Fruit fly (Drosophila melanogaster) whole organism, embryonic: ENCODE measurements around the gene CG16758.

Experiments
- Asciz ChIP-seq: fragments of 200-800 bp; sonication (Bioruptor generic); optimal IDR thresholded peaks from 2 replicates; lab custom pipeline; 2017; ENCODE audit warnings: missing biosample characterization, mild to moderate bottlenecking, missing genetic modification characterization, missing genetic modification reagents
- CG10959 ChIP-seq: fragments of 200-800 bp; sonication (Bioruptor generic); IDR thresholded peaks from 2 replicates; pipeline ENCODE4 v1.3.6; 2022; ENCODE audit warnings: missing biosample characterization, missing genetic modification characterization
- CG11085 ChIP-seq: fragments of 200-800 bp; sonication (Bioruptor generic); IDR thresholded peaks from 2 replicates; pipeline ENCODE4 v1.3.6; 2022; ENCODE audit warnings: missing biosample characterization, missing genetic modification characterization
- CG12744 ChIP-seq: fragments of 200-800 bp; sonication (Bioruptor generic); optimal IDR thresholded peaks from 2 replicates; lab custom pipeline; 2016; ENCODE audit warnings: missing biosample characterization, missing genetic modification characterization
- CG14965 ChIP-seq: fragments of 200-800 bp; sonication (Bioruptor generic); optimal IDR thresholded peaks from 2 replicates; lab custom pipeline; 2016; ENCODE audit warnings: missing biosample characterization, missing genetic modification characterization, borderline replicate concordance
- CG15601 ChIP-seq: fragments of 200-800 bp; sonication (Bioruptor generic); optimal IDR thresholded peaks from 3 replicates; lab custom pipeline; 2019; ENCODE audit warnings: missing biosample characterization, mild to moderate bottlenecking, missing genetic modification characterization, moderate library complexity
- CG15696 ChIP-seq: fragments of 200-800 bp; sonication (Bioruptor generic); optimal IDR thresholded peaks from 2 replicates; lab custom pipeline; 2019; ENCODE audit warnings: missing biosample characterization, mild to moderate bottlenecking, missing genetic modification characterization, moderate library complexity
- CG1603 ChIP-seq: fragments of 200-800 bp; sonication (Bioruptor generic); optimal IDR thresholded peaks from 2 replicates; lab custom pipeline; 2019; ENCODE audit warnings: missing biosample characterization, mild to moderate bottlenecking, missing genetic modification characterization, moderate library complexity
- CG30431 ChIP-seq: fragments of 200-800 bp; sonication (Bioruptor generic); optimal IDR thresholded peaks from 2 replicates; lab custom pipeline; 2017; ENCODE audit warnings: missing biosample characterization, missing genetic modification characterization
- CG3281 ChIP-seq: fragments of 200-800 bp; sonication (Bioruptor generic); optimal IDR thresholded peaks from 3 replicates; lab custom pipeline; 2017; ENCODE audit warnings: missing biosample characterization, mild to moderate bottlenecking, missing genetic modification characterization
- CG34224 ChIP-seq: fragments of 200-800 bp; sonication (Bioruptor generic); IDR thresholded peaks from 3 replicates; pipeline ENCODE4 v1.3.6; 2022; ENCODE audit warnings: missing biosample characterization, missing genetic modification characterization; ENCODE audit not compliant: partially characterized antibody
- CG3847 ChIP-seq: fragments of 200-800 bp; sonication (Bioruptor generic); IDR thresholded peaks from 2 replicates; pipeline ENCODE4 v1.3.6; 2022; ENCODE audit warnings: missing biosample characterization, missing genetic modification characterization
- CG43689 ChIP-seq: fragments of 200-800 bp; sonication (Bioruptor generic); IDR thresholded peaks from 2 replicates; pipeline ENCODE4 v1.3.6; 2022; ENCODE audit warnings: missing biosample characterization, missing genetic modification characterization
- CG4707 ChIP-seq: fragments of 200-800 bp; sonication (Bioruptor generic); optimal IDR thresholded peaks from 2 replicates; lab custom pipeline; 2018; ENCODE audit warnings: missing biosample characterization, mild to moderate bottlenecking, missing genetic modification characterization, moderate library complexity
- CG5245 ChIP-seq: fragments of 200-800 bp; sonication (Bioruptor generic); optimal IDR thresholded peaks from 3 replicates; lab custom pipeline; 2016; ENCODE audit warnings: missing biosample characterization, missing genetic modification characterization
- CG7786 ChIP-seq: fragments of 200-800 bp; sonication (Bioruptor generic); optimal IDR thresholded peaks from 2 replicates; lab custom pipeline; 2016; ENCODE audit warnings: missing biosample characterization, missing genetic modification characterization
- CG8089 ChIP-seq: fragments of 200-800 bp; sonication (Bioruptor generic); optimal IDR thresholded peaks from 3 replicates; lab custom pipeline; 2016; ENCODE audit warnings: missing biosample characterization, missing genetic modification characterization
- CG8359 ChIP-seq: fragments of 200-800 bp; sonication (Bioruptor generic); optimal IDR thresholded peaks from 2 replicates; lab custom pipeline; 2017; ENCODE audit warnings: missing biosample characterization, mild to moderate bottlenecking, missing genetic modification characterization, borderline replicate concordance
- CG9609 ChIP-seq: fragments of 200-800 bp; sonication (Bioruptor generic); optimal IDR thresholded peaks from 3 replicates; lab custom pipeline; 2016; ENCODE audit warnings: missing biosample characterization, missing genetic modification characterization
- CG9932 ChIP-seq: fragments of 200-800 bp; sonication (Bioruptor generic); IDR thresholded peaks from 2 replicates; pipeline ENCODE4 v1.3.6; 2022; ENCODE audit warnings: missing biosample characterization, missing genetic modification characterization
- CHES-1-like ChIP-seq: fragments of 200-800 bp; sonication (Bioruptor generic); optimal IDR thresholded peaks from 2 replicates; lab custom pipeline; 2016; ENCODE audit warnings: missing biosample characterization, missing genetic modification characterization
- Deaf1 ChIP-seq: fragments of 200-800 bp; optimal IDR thresholded peaks from 3 replicates; lab custom pipeline; 2019; ENCODE audit warnings: missing biosample characterization, mild to moderate bottlenecking, missing genetic modification characterization, moderate library complexity
- Dll ChIP-seq: fragments of 200-800 bp; sonication (Bioruptor generic); IDR thresholded peaks from 4 replicates; pipeline ENCODE4 v1.3.6; 2022; ENCODE audit warnings: missing biosample characterization, missing genetic modification characterization; ENCODE audit not compliant: partially characterized antibody
- Drgx ChIP-seq: fragments of 200-800 bp; sonication (Bioruptor generic); IDR thresholded peaks from 2 replicates; pipeline ENCODE4 v1.3.6; 2022; ENCODE audit warnings: missing biosample characterization, missing genetic modification characterization
- HmgZ ChIP-seq: fragments of 200-800 bp; sonication (Bioruptor generic); optimal IDR thresholded peaks from 2 replicates; lab custom pipeline; 2018; ENCODE audit warnings: missing biosample characterization, mild to moderate bottlenecking, missing genetic modification characterization
- Mad ChIP-seq: fragments of 200-800 bp; sonication (Bioruptor generic); optimal IDR thresholded peaks from 2 replicates; lab custom pipeline; 2016; ENCODE audit warnings: missing biosample characterization, missing genetic modification characterization
- NC2α ChIP-seq: fragments of 200-800 bp; sonication (Bioruptor generic); optimal IDR thresholded peaks from 2 replicates; lab custom pipeline; 2016; ENCODE audit warnings: missing biosample characterization, missing genetic modification characterization
- TFAM ChIP-seq: fragments of 200-800 bp; sonication (Bioruptor generic); optimal IDR thresholded peaks from 2 replicates; lab custom pipeline; 2017; ENCODE audit warnings: missing biosample characterization, missing genetic modification characterization, inconsistent platforms
- bab2 ChIP-seq: fragments of 200-800 bp; sonication (Bioruptor generic); optimal IDR thresholded peaks from 2 replicates; lab custom pipeline; 2016; ENCODE audit warnings: missing biosample characterization, missing genetic modification characterization
- btn ChIP-seq: fragments of 200-800 bp; sonication (Bioruptor generic); optimal IDR thresholded peaks from 2 replicates; lab custom pipeline; 2016; ENCODE audit warnings: missing biosample characterization, missing genetic modification characterization
- chinmo ChIP-seq: fragments of 200-800 bp; sonication (Bioruptor generic); IDR thresholded peaks from 4 replicates; pipeline ENCODE4 v1.3.6; 2022; ENCODE audit warnings: missing biosample characterization, missing genetic modification characterization; ENCODE audit not compliant: partially characterized antibody
- cwo ChIP-seq: fragments of 200-800 bp; sonication (Bioruptor generic); optimal IDR thresholded peaks from 3 replicates; lab custom pipeline; 2017; ENCODE audit warnings: missing biosample characterization, missing genetic modification characterization, mild to moderate bottlenecking, moderate library complexity, missing genetic modification reagents
- fd64A ChIP-seq: fragments of 200-800 bp; sonication (Bioruptor generic); optimal IDR thresholded peaks from 3 replicates; lab custom pipeline; 2018; ENCODE audit warnings: missing biosample characterization, mild to moderate bottlenecking, missing genetic modification characterization
- ftz-f1 ChIP-seq: fragments of 200-800 bp; sonication (Bioruptor generic); optimal IDR thresholded peaks from 2 replicates; lab custom pipeline; 2016; ENCODE audit warnings: missing biosample characterization, missing genetic modification characterization
- gce ChIP-seq: fragments of 200-800 bp; sonication (Bioruptor generic); IDR thresholded peaks from 3 replicates; pipeline ENCODE4 v1.3.6; 2022; ENCODE audit warnings: missing biosample characterization, missing genetic modification characterization
- gcm2 ChIP-seq: fragments of 200-800 bp; sonication (Bioruptor generic); optimal IDR thresholded peaks from 2 replicates; lab custom pipeline; 2016; ENCODE audit warnings: missing biosample characterization, missing genetic modification characterization
- grn ChIP-seq: fragments of 200-800 bp; sonication (Bioruptor generic); optimal IDR thresholded peaks from 3 replicates; lab custom pipeline; 2017; ENCODE audit warnings: missing biosample characterization, missing genetic modification characterization
- hkb ChIP-seq, 2 experiments: fragments of 200-800 bp in 1 of 2; fragments of >200 bp in 1 of 2; sonication (Bioruptor generic) in 1 of 2; IDR thresholded peaks in 1 of 2; optimal IDR thresholded peaks in 1 of 2; 2 replicates each; pipeline versions ENCODE4 v1.3.6 to Lab custom; 2017 to 2022; ENCODE audit warnings: missing biosample characterization in 1 of 2, missing genetic modification characterization in 1 of 2
- kni ChIP-seq: fragments of 200-800 bp; sonication (Bioruptor generic); optimal IDR thresholded peaks from 3 replicates; lab custom pipeline; 2017; ENCODE audit warnings: mild to moderate bottlenecking, missing biosample characterization, missing genetic modification reagents, missing genetic modification characterization
- lilli ChIP-seq: fragments of 200-800 bp; sonication (Bioruptor generic); optimal IDR thresholded peaks from 3 replicates; lab custom pipeline; 2016; ENCODE audit warnings: missing biosample characterization, missing genetic modification characterization
- psq ChIP-seq: fragments of 200-800 bp; sonication (Bioruptor generic); optimal IDR thresholded peaks from 2 replicates; lab custom pipeline; 2017; ENCODE audit warnings: missing biosample characterization, missing genetic modification characterization
- pum ChIP-seq: fragments of 200-800 bp; sonication (Bioruptor generic); optimal IDR thresholded peaks from 2 replicates; lab custom pipeline; 2016; ENCODE audit warnings: missing biosample characterization, missing genetic modification characterization
- sc ChIP-seq, 3 experiments: fragments of >200 bp in 2 of 3; fragments of 200-800 bp in 1 of 3; sonication (Bioruptor generic) in 1 of 3; optimal IDR thresholded peaks; 2 replicates in 2 of 3; 3 replicates in 1 of 3; lab custom pipeline; 2017; ENCODE audit warnings: mild to moderate bottlenecking in 1 of 3, missing biosample characterization in 1 of 3, missing genetic modification characterization in 1 of 3, missing genetic modification reagents in 1 of 3
- sima ChIP-seq: fragments of 200-800 bp; sonication (Bioruptor generic); optimal IDR thresholded peaks from 2 replicates; lab custom pipeline; 2016; ENCODE audit warnings: missing biosample characterization, missing genetic modification characterization
- sr ChIP-seq: fragments of 200-800 bp; sonication (Bioruptor generic); IDR thresholded peaks from 3 replicates; pipeline ENCODE4 v1.3.6; 2022; ENCODE audit warnings: missing biosample characterization, missing genetic modification characterization

The CG16758 gene

DNA sequence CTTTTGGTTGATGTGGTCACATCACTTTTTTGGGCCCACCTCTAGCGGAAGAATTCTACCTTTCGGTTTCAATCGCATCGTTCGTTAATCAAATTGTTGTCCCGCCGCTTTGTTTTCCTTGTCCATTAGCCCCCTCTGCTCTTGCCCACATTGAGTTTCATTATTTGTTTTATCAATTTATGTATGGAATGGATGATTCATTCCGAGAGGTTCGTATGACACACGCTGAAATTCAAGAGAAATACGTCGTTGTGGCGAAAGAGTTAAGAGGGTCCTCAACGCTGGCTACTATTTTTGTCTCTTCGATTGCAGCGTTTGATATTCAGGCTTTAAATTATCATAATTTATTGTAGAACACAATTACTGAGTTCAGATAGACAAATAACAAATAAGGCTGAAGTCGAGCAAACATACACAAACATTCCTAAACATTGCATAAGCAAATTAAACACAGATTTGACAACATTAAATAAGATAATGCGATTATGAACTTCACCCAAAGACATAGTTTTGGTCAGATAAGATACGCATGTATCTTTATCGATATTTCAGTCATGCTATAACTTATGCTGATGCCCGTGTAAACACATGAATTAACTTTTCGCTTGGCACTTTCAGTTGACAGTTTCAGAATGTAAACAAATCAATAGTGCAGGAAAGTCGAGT lies 9.8 kb downstream of the CG16758 start (continued):
- TF ChIP-seq chinmo (GFP tag; lab: Robert Waterston, UW), result 0 out of 4 replicates have a peak, but pooled peaks have one; percentile 48
- TF ChIP-seq CG34224 (GFP tag; lab: Robert Waterston, UW), result no peak
- no peak for TF ChIP-seq sr
- no peak for TF ChIP-seq CG8089 (GFP tag; lab: Kevin White, UChicago)
- TF ChIP-seq psq, result no peak
- peak; percentile 77 for TF ChIP-seq grn
- TF ChIP-seq kni (GFP tag; lab: Kevin White, UChicago), result peak; percentile 54
- TF ChIP-seq hkb (optimal IDR thresholded peaks at IDR 0.05; lab: Kevin White, UChicago), result no peak
- no peak for TF ChIP-seq hkb (GFP tag; IDR thresholded peaks at IDR 0.05; lab: Robert Waterston, UW)
- no peak for TF ChIP-seq lilli (GFP tag; lab: Kevin White, UChicago)
- no peak for TF ChIP-seq sc (optimal IDR thresholded peaks at IDR 0.05; lab: Kevin White, UChicago)
- TF ChIP-seq sc (GFP tag; optimal IDR thresholded peaks at IDR 0.05; lab: Kevin White, UChicago), result no peak
- no peak for TF ChIP-seq sima
- TF ChIP-seq CG9932 (GFP tag; lab: Robert Waterston, UW), result peak; percentile 50
- TF ChIP-seq gce, result no peak
- TF ChIP-seq CG11085 (GFP tag; lab: Robert Waterston, UW), result no peak
- TF ChIP-seq Dll (GFP tag; lab: Robert Waterston, UW), result no peak
- no peak for TF ChIP-seq CG7786 (GFP tag; lab: Kevin White, UChicago)
- TF ChIP-seq CG5245 (GFP tag; lab: Kevin White, UChicago), result no peak
- TF ChIP-seq CG30431 (GFP tag; lab: Kevin White, UChicago), result no peak
- no peak for TF ChIP-seq ftz-f1
- TF ChIP-seq Deaf1 (tag; lab: Kevin White, UChicago), result peak; percentile 30
- TF ChIP-seq CG15601 (tag; lab: Kevin White, UChicago), result peak; percentile 28
- TF ChIP-seq CG4707 (GFP tag; lab: Kevin White, UChicago), result no peak
- no peak for TF ChIP-seq TFAM (GFP tag; lab: Kevin White, UChicago)
- no peak for TF ChIP-seq CG10959 (GFP tag; lab: Robert Waterston, UW)
- TF ChIP-seq NC2α (GFP tag; lab: Kevin White, UChicago), result no peak
- TF ChIP-seq bab2 (GFP tag; lab: Kevin White, UChicago), result no peak
- no peak for TF ChIP-seq CG9609
- TF ChIP-seq Asciz (GFP tag; lab: Kevin White, UChicago), result peak; percentile 83
- peak; percentile 12 for TF ChIP-seq fd64A (GFP tag; lab: Kevin White, UChicago)
- no peak for TF ChIP-seq CG3281 (GFP tag; lab: Kevin White, UChicago)
- TF ChIP-seq pum, result no peak
- no peak for TF ChIP-seq CG43689
- TF ChIP-seq CG1603 (tag; lab: Kevin White, UChicago), result no peak
- no peak for TF ChIP-seq btn (GFP tag; lab: Kevin White, UChicago)
- TF ChIP-seq HmgZ (tag; lab: Kevin White, UChicago), result no peak
- no peak for TF ChIP-seq CG12744 (GFP tag; lab: Kevin White, UChicago)
- TF ChIP-seq gcm2 (GFP tag; lab: Kevin White, UChicago), result no peak
- no peak for TF ChIP-seq Mad (GFP tag; lab: Kevin White, UChicago)
- no peak for TF ChIP-seq CG8359 (GFP tag; lab: Kevin White, UChicago)
- no peak for TF ChIP-seq cwo (GFP tag; lab: Kevin White, UChicago)
- no peak for TF ChIP-seq CG3847 (GFP tag; lab: Robert Waterston, UW)
- peak; percentile 10 for TF ChIP-seq CHES-1-like (GFP tag; lab: Kevin White, UChicago)
- no peak for TF ChIP-seq Drgx (GFP tag; lab: Robert Waterston, UW)
- TF ChIP-seq CG14965 (GFP tag; lab: Kevin White, UChicago), result no peak
- no peak for TF ChIP-seq CG15696
